Fruit fly (Drosophila melanogaster) whole organism, embryonic: ENCODE results near the gene Obp99c.
A peak's percentile ranks its signal among the peaks of the same experiment; 100 is the strongest.

ENCODE experiments used
- B-H2 ChIP-seq: fragments of 200-800 bp; sonication (Bioruptor generic); optimal IDR thresholded peaks from 2 replicates; lab custom pipeline; 2018; ENCODE audit warnings: missing biosample characterization, mild to moderate bottlenecking, missing genetic modification characterization
- CG10565 ChIP-seq: fragments of 200-800 bp; sonication (Bioruptor generic); optimal IDR thresholded peaks from 3 replicates; lab custom pipeline; 2016; ENCODE audit warnings: missing biosample characterization, mild to moderate bottlenecking, missing genetic modification characterization
- CG11456 ChIP-seq: fragments of 200-800 bp; sonication (Bioruptor generic); IDR thresholded peaks from 3 replicates; pipeline ENCODE4 v1.3.6; 2022; ENCODE audit warnings: missing biosample characterization, missing genetic modification characterization
- CG11695 ChIP-seq: fragments of 200-800 bp; sonication (Bioruptor generic); IDR thresholded peaks from 3 replicates; pipeline ENCODE4 v1.3.6; 2022; ENCODE audit warnings: missing biosample characterization, missing genetic modification characterization
- CG12219 ChIP-seq: fragments of 200-800 bp; sonication (Bioruptor generic); optimal IDR thresholded peaks from 3 replicates; lab custom pipeline; 2018; ENCODE audit warnings: missing biosample characterization, mild to moderate bottlenecking, missing genetic modification characterization
- CG12659 ChIP-seq: fragments of 200-800 bp; sonication (Bioruptor generic); optimal IDR thresholded peaks from 3 replicates; lab custom pipeline; 2017; ENCODE audit warnings: mild to moderate bottlenecking, missing biosample characterization, missing genetic modification reagents, missing genetic modification characterization
- CG12942 ChIP-seq: fragments of 200-800 bp; sonication (Bioruptor generic); optimal IDR thresholded peaks from 3 replicates; lab custom pipeline; 2016; ENCODE audit warnings: missing biosample characterization, missing genetic modification characterization
- CG15514 ChIP-seq: fragments of 200-800 bp; sonication (Bioruptor generic); optimal IDR thresholded peaks from 3 replicates; lab custom pipeline; 2017; ENCODE audit warnings: missing biosample characterization, missing genetic modification characterization, mild to moderate bottlenecking, moderate library complexity, missing genetic modification reagents
- CG1832 ChIP-seq: fragments of 200-800 bp; sonication (Bioruptor generic); optimal IDR thresholded peaks from 2 replicates; lab custom pipeline; 2017; ENCODE audit warnings: missing biosample characterization, mild to moderate bottlenecking, missing genetic modification characterization, inconsistent platforms
- CG18764 ChIP-seq: fragments of 200-800 bp; sonication (Bioruptor generic); optimal IDR thresholded peaks from 3 replicates; lab custom pipeline; 2016; ENCODE audit warnings: missing biosample characterization, missing genetic modification characterization
- CG30403 ChIP-seq: fragments of 200-800 bp; sonication (Bioruptor generic); optimal IDR thresholded peaks from 3 replicates; lab custom pipeline; 2016; ENCODE audit warnings: missing biosample characterization, missing genetic modification characterization
- CG3065 ChIP-seq: fragments of 200-800 bp; sonication (Bioruptor generic); optimal IDR thresholded peaks from 2 replicates; lab custom pipeline; 2016; ENCODE audit warnings: missing biosample characterization, missing genetic modification characterization
- CG6765 ChIP-seq: fragments of 200-800 bp; sonication (Bioruptor generic); optimal IDR thresholded peaks from 3 replicates; lab custom pipeline; 2017; ENCODE audit warnings: missing biosample characterization, mild to moderate bottlenecking, missing genetic modification characterization
- CG7987 ChIP-seq: fragments of 200-800 bp; sonication (Bioruptor generic); optimal IDR thresholded peaks from 2 replicates; lab custom pipeline; 2018; ENCODE audit warnings: missing biosample characterization, mild to moderate bottlenecking, missing genetic modification characterization, moderate library complexity
- CG8290 ChIP-seq, 3 experiments: fragments of 200-800 bp; sonication (Bioruptor generic); optimal IDR thresholded peaks; 2 replicates each; lab custom pipeline; 2016 to 2019; ENCODE audit warnings: missing biosample characterization in 3 of 3, missing genetic modification characterization in 3 of 3, mild to moderate bottlenecking in 2 of 3, moderate library complexity in 1 of 3
- CG9437 ChIP-seq: fragments of 200-800 bp; sonication (Bioruptor generic); optimal IDR thresholded peaks from 2 replicates; lab custom pipeline; 2018; ENCODE audit warnings: missing biosample characterization, mild to moderate bottlenecking, missing genetic modification characterization
- CG9727 ChIP-seq: fragments of 200-800 bp; sonication (Bioruptor generic); optimal IDR thresholded peaks from 3 replicates; lab custom pipeline; 2017; ENCODE audit warnings: missing biosample characterization, mild to moderate bottlenecking, missing genetic modification characterization
- CG9797 ChIP-seq: fragments of 200-800 bp; sonication (Bioruptor generic); optimal IDR thresholded peaks from 3 replicates; lab custom pipeline; 2018; ENCODE audit warnings: missing biosample characterization, mild to moderate bottlenecking, missing genetic modification characterization
- CG9876 ChIP-seq: fragments of 200-800 bp; sonication (Bioruptor generic); optimal IDR thresholded peaks from 2 replicates; lab custom pipeline; 2016; ENCODE audit warnings: missing biosample characterization, missing genetic modification characterization
- CkIIα-i1 ChIP-seq: fragments of 200-800 bp; sonication (Bioruptor generic); IDR thresholded peaks from 2 replicates; pipeline ENCODE4 v1.3.6; 2022; ENCODE audit warnings: missing biosample characterization, missing genetic modification characterization
- Dp ChIP-seq: fragments of 200-800 bp; sonication (Bioruptor generic); optimal IDR thresholded peaks from 2 replicates; lab custom pipeline; 2018; ENCODE audit warnings: missing biosample characterization, mild to moderate bottlenecking, missing genetic modification characterization, moderate library complexity
- Ets97D ChIP-seq: fragments of 200-800 bp; sonication (Bioruptor generic); optimal IDR thresholded peaks from 3 replicates; lab custom pipeline; 2016; ENCODE audit warnings: missing biosample characterization, missing genetic modification characterization
- Fer3 ChIP-seq: fragments of 200-800 bp; sonication (Bioruptor generic); optimal IDR thresholded peaks from 2 replicates; lab custom pipeline; 2018; ENCODE audit warnings: missing biosample characterization, mild to moderate bottlenecking, missing genetic modification characterization, moderate library complexity
- HLH4C ChIP-seq: fragments of 200-800 bp; sonication (Bioruptor generic); IDR thresholded peaks from 3 replicates; pipeline ENCODE4 v1.3.6; 2022; ENCODE audit warnings: missing biosample characterization, missing genetic modification characterization; ENCODE audit not compliant: partially characterized antibody
- Jarid2 ChIP-seq: fragments of 200-800 bp; sonication (Bioruptor generic); optimal IDR thresholded peaks from 3 replicates; lab custom pipeline; 2017; ENCODE audit warnings: mild to moderate bottlenecking, missing biosample characterization, missing genetic modification reagents, missing genetic modification characterization
- Mes4 ChIP-seq: fragments of 200-800 bp; sonication (Bioruptor generic); optimal IDR thresholded peaks from 2 replicates; lab custom pipeline; 2016; ENCODE audit warnings: missing biosample characterization, missing genetic modification characterization
- Myb ChIP-seq: fragments of 200-800 bp; sonication (Bioruptor generic); optimal IDR thresholded peaks from 2 replicates; lab custom pipeline; 2016; ENCODE audit warnings: missing biosample characterization, missing genetic modification characterization
- NfI ChIP-seq: fragments of 200-800 bp; sonication (Bioruptor generic); optimal IDR thresholded peaks from 3 replicates; lab custom pipeline; 2018; ENCODE audit warnings: missing biosample characterization, mild to moderate bottlenecking, missing genetic modification characterization, moderate library complexity
- PHDP ChIP-seq: fragments of 200-800 bp; sonication (Bioruptor generic); optimal IDR thresholded peaks from 3 replicates; lab custom pipeline; 2018; ENCODE audit warnings: missing biosample characterization, mild to moderate bottlenecking, missing genetic modification characterization, moderate library complexity
- Pdp1 ChIP-seq, 2 experiments: fragments of 200-800 bp; sonication (Bioruptor generic); optimal IDR thresholded peaks; 3 replicates each; lab custom pipeline; 2016; ENCODE audit warnings: missing biosample characterization in 2 of 2, missing genetic modification characterization in 2 of 2, mild to moderate bottlenecking in 1 of 2, moderate library complexity in 1 of 2
- Rfx ChIP-seq: fragments of 200-800 bp; sonication (Bioruptor generic); IDR thresholded peaks from 2 replicates; pipeline ENCODE4 v1.3.6; 2022; ENCODE audit warnings: missing biosample characterization, missing genetic modification characterization
- Rx ChIP-seq: fragments of 200-800 bp; sonication (Bioruptor generic); IDR thresholded peaks from 2 replicates; pipeline ENCODE4 v1.3.6; 2022; ENCODE audit warnings: missing biosample characterization, missing genetic modification characterization
- cato ChIP-seq: fragments of 200-800 bp; sonication (Bioruptor generic); optimal IDR thresholded peaks from 2 replicates; lab custom pipeline; 2016; ENCODE audit warnings: missing biosample characterization, missing genetic modification characterization, borderline replicate concordance
- crc ChIP-seq: fragments of 200-800 bp; sonication (Bioruptor generic); optimal IDR thresholded peaks from 2 replicates; lab custom pipeline; 2016; ENCODE audit warnings: missing biosample characterization, missing genetic modification characterization
- fu2 ChIP-seq: fragments of 200-800 bp; sonication (Bioruptor generic); optimal IDR thresholded peaks from 2 replicates; lab custom pipeline; 2016; ENCODE audit warnings: missing biosample characterization, missing genetic modification characterization
- gcm2 ChIP-seq: fragments of 200-800 bp; sonication (Bioruptor generic); optimal IDR thresholded peaks from 2 replicates; lab custom pipeline; 2016; ENCODE audit warnings: missing biosample characterization, missing genetic modification characterization
- grau ChIP-seq: fragments of 200-800 bp; optimal IDR thresholded peaks from 3 replicates; lab custom pipeline; 2019; ENCODE audit warnings: missing biosample characterization, mild to moderate bottlenecking, missing genetic modification characterization, moderate library complexity
- kah ChIP-seq: fragments of 200-800 bp; sonication (Bioruptor generic); optimal IDR thresholded peaks from 2 replicates; lab custom pipeline; 2018; ENCODE audit warnings: missing biosample characterization, mild to moderate bottlenecking, missing genetic modification characterization
- kay ChIP-seq: fragments of 200-800 bp; sonication (Bioruptor generic); optimal IDR thresholded peaks from 2 replicates; lab custom pipeline; 2016; ENCODE audit warnings: missing biosample characterization, missing genetic modification characterization
- lbe ChIP-seq: fragments of 200-800 bp; sonication (Bioruptor generic); optimal IDR thresholded peaks from 2 replicates; lab custom pipeline; 2016; ENCODE audit warnings: missing biosample characterization, mild to moderate bottlenecking, missing genetic modification characterization
- lmd ChIP-seq: fragments of 200-800 bp; sonication (Bioruptor generic); IDR thresholded peaks from 2 replicates; pipeline ENCODE4 v1.3.6; 2022; ENCODE audit warnings: missing biosample characterization, missing genetic modification characterization
- onecut ChIP-seq: fragments of 200-800 bp; sonication (Bioruptor generic); IDR thresholded peaks from 2 replicates; pipeline ENCODE4 v1.3.6; 2022; ENCODE audit warnings: missing biosample characterization, missing genetic modification characterization
- pfk ChIP-seq: fragments of 200-800 bp; sonication (Bioruptor generic); optimal IDR thresholded peaks from 2 replicates; lab custom pipeline; 2018; ENCODE audit warnings: missing biosample characterization, mild to moderate bottlenecking, missing genetic modification characterization, moderate library complexity
- rib ChIP-seq: fragments of 200-800 bp; sonication (Bioruptor generic); IDR thresholded peaks from 2 replicates; pipeline ENCODE4 v1.3.6; 2022; ENCODE audit warnings: missing biosample characterization, missing genetic modification characterization
- sens-2 ChIP-seq: fragments of 200-800 bp; sonication (Bioruptor generic); IDR thresholded peaks from 2 replicates; pipeline ENCODE4 v1.3.6; 2022; ENCODE audit warnings: missing biosample characterization, missing genetic modification characterization
- tap ChIP-seq: fragments of 200-800 bp; optimal IDR thresholded peaks from 3 replicates; lab custom pipeline; 2019; ENCODE audit warnings: missing biosample characterization, mild to moderate bottlenecking, missing genetic modification characterization, moderate library complexity
- trem ChIP-seq: fragments of 200-800 bp; optimal IDR thresholded peaks from 3 replicates; lab custom pipeline; 2019; ENCODE audit warnings: missing biosample characterization, mild to moderate bottlenecking, missing genetic modification characterization, moderate library complexity
- tup ChIP-seq: fragments of 200-800 bp; sonication (Bioruptor generic); optimal IDR thresholded peaks from 2 replicates; lab custom pipeline; 2016; ENCODE audit warnings: missing biosample characterization, mild to moderate bottlenecking, missing genetic modification characterization, moderate library complexity
- twi ChIP-seq: fragments of 200-800 bp; optimal IDR thresholded peaks from 2 replicates; lab custom pipeline; 2019; ENCODE audit warnings: missing biosample characterization, mild to moderate bottlenecking, missing genetic modification characterization, moderate library complexity
- unpg ChIP-seq: fragments of 200-800 bp; sonication (Bioruptor generic); optimal IDR thresholded peaks from 3 replicates; lab custom pipeline; 2018; ENCODE audit warnings: missing biosample characterization, mild to moderate bottlenecking, missing genetic modification characterization, moderate library complexity
- zen2 ChIP-seq: fragments of 200-800 bp; sonication (Bioruptor generic); IDR thresholded peaks from 3 replicates; pipeline ENCODE4 v1.3.6; 2022; ENCODE audit warnings: missing biosample characterization, missing genetic modification characterization; ENCODE audit not compliant: partially characterized antibody

The Obp99c gene

DNA sequence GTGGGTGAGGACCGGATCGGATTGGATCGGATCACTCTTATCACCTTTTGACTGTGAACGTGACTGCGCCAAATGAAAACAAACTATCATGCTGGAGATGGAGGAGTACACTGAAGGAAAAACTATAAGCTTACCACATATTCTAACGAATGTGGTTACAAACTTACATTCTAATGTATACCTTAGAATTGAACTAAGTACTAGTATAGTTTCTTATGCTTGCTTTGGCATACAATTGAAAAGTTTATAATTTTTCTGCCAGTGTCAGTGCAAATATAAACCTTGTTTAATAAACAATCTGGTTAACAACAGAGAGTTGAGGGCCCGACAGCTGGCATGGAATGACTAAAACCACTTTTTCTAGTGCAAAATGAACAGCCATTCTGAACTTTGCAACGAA, 28.4 kb upstream of the Obp99c start (continued):
- TF ChIP-seq Jarid2 (GFP tag; lab: Kevin White, UChicago) = no peak
- no peak for TF ChIP-seq fu2 (GFP tag; lab: Kevin White, UChicago)
- no peak for TF ChIP-seq lbe (GFP tag; lab: Kevin White, UChicago)
- TF ChIP-seq gcm2 (GFP tag; lab: Kevin White, UChicago) = no peak
- TF ChIP-seq CG12659 (GFP tag; lab: Kevin White, UChicago) = no peak
- peak; percentile 49 for TF ChIP-seq CG30403 (GFP tag; lab: Kevin White, UChicago)
- no peak for TF ChIP-seq rib (GFP tag; lab: Robert Waterston, UW)
- TF ChIP-seq CG10565 (GFP tag; lab: Kevin White, UChicago) = no peak
- no peak for TF ChIP-seq CG9876 (GFP tag; lab: Kevin White, UChicago)
- no peak for TF ChIP-seq CG11695 (GFP tag; lab: Robert Waterston, UW)
- no peak for TF ChIP-seq Rfx
- no peak for TF ChIP-seq CG8290 (GFP tag; optimal IDR thresholded peaks at IDR 0.05; lab: Kevin White, UChicago)
- no peak for TF ChIP-seq CG8290 (tag; optimal IDR thresholded peaks at IDR 0.05; lab: Kevin White, UChicago)
- TF ChIP-seq twi = no peak
- TF ChIP-seq grau (tag; lab: Kevin White, UChicago) = peak; percentile 34
- no peak for TF ChIP-seq CG12219 (GFP tag; lab: Kevin White, UChicago)
- TF ChIP-seq NfI (GFP tag; lab: Kevin White, UChicago) = no peak
- TF ChIP-seq CG9797 (GFP tag; lab: Kevin White, UChicago) = no peak
- TF ChIP-seq kah = no peak
- no peak for TF ChIP-seq zen2
- TF ChIP-seq Dp (GFP tag; lab: Kevin White, UChicago) = no peak
- no peak for TF ChIP-seq HLH4C (GFP tag; lab: Robert Waterston, UW)
- TF ChIP-seq CG1832 (GFP tag; lab: Kevin White, UChicago) = no peak
- TF ChIP-seq CG7987 = no peak
- TF ChIP-seq CG9437 = no peak
- TF ChIP-seq Mes4 (GFP tag; lab: Kevin White, UChicago) = no peak
- peak; percentile 22 for TF ChIP-seq tap (tag; lab: Kevin White, UChicago)
- TF ChIP-seq Myb (GFP tag; lab: Kevin White, UChicago) = no peak
- no peak for TF ChIP-seq CG18764 (GFP tag; lab: Kevin White, UChicago)
- peak; percentile 9; the same call in 1 of the 2 replicates for TF ChIP-seq onecut (GFP tag; lab: Robert Waterston, UW)
- peak; percentile 14 for TF ChIP-seq CG12942 (GFP tag; lab: Kevin White, UChicago)
- TF ChIP-seq CkIIα-i1 (GFP tag; lab: Robert Waterston, UW) = no peak
- TF ChIP-seq CG3065 = no peak
- peak; percentile 3 for TF ChIP-seq Fer3
- TF ChIP-seq Pdp1 (GFP tag; optimal IDR thresholded peaks at IDR 0.05; lab: Kevin White, UChicago) = peak in 1 of 2 experiments; percentile 17
- TF ChIP-seq Rx (GFP tag; lab: Robert Waterston, UW) = no peak
- no peak for TF ChIP-seq trem (tag; lab: Kevin White, UChicago)
- TF ChIP-seq CG15514 (GFP tag; lab: Kevin White, UChicago) = no peak
- TF ChIP-seq PHDP (tag; lab: Kevin White, UChicago) = peak; percentile 30
- TF ChIP-seq Ets97D = no peak
- TF ChIP-seq lmd (GFP tag; lab: Robert Waterston, UW) = peak; percentile 38; the same call in 1 of the 2 replicates
- no peak; the same call in 1 of the 2 replicates for TF ChIP-seq sens-2
- no peak for TF ChIP-seq CG11456 (GFP tag; lab: Robert Waterston, UW)
- no peak for TF ChIP-seq pfk
- TF ChIP-seq unpg (GFP tag; lab: Kevin White, UChicago) = peak; percentile 64
- no peak for TF ChIP-seq crc (GFP tag; lab: Kevin White, UChicago)
- TF ChIP-seq CG9727 (GFP tag; lab: Kevin White, UChicago) = no peak
- no peak for TF ChIP-seq cato
- TF ChIP-seq B-H2 (GFP tag; lab: Kevin White, UChicago) = no peak
- TF ChIP-seq CG6765 = no peak
- TF ChIP-seq tup (GFP tag; lab: Kevin White, UChicago) = no peak
- TF ChIP-seq kay (GFP tag; lab: Kevin White, UChicago) = no peak
